Worm (Caenorhabditis elegans) whole organism, L1 larva: ENCODE data around the gene D2045.9.

Source experiments
- C04F5.9 ChIP-seq: sonication (generic microtip); optimal IDR thresholded peaks from 2 replicates; lab custom pipeline; 2016; ENCODE audit warnings: missing genetic modification characterization, missing compliant biosample characterization
- C16A3.4 ChIP-seq: fragments of 150-350 bp; optimal IDR thresholded peaks from 2 replicates; lab custom pipeline; 2014; ENCODE audit warnings: missing biosample characterization, missing genetic modification characterization
- Y116A8C.19 ChIP-seq: sonication (generic microtip); optimal IDR thresholded peaks from 2 replicates; lab custom pipeline; 2016; ENCODE audit warnings: missing compliant biosample characterization, missing genetic modification characterization, borderline replicate concordance
- aha-1 ChIP-seq: fragments of 150-350 bp; optimal IDR thresholded peaks from 2 replicates; lab custom pipeline; 2014; ENCODE audit warnings: missing biosample characterization, missing genetic modification characterization
- aly-2 ChIP-seq: fragments of 150-350 bp; optimal IDR thresholded peaks from 2 replicates; lab custom pipeline; 2014; ENCODE audit warnings: missing biosample characterization, missing genetic modification characterization
- ceh-63 ChIP-seq: fragments of 200-800 bp; sonication (Bioruptor generic); optimal IDR thresholded peaks from 2 replicates; lab custom pipeline; 2018; ENCODE audit warnings: mild to moderate bottlenecking, missing genetic modification characterization, missing compliant biosample characterization
- ceh-88 ChIP-seq: fragments of 200-800 bp; sonication (Bioruptor generic); IDR thresholded peaks from 2 replicates; pipeline ENCODE4 v1.3.6; 2022; ENCODE audit warnings: missing genetic modification characterization, missing compliant biosample characterization
- ceh-90 ChIP-seq: sonication (generic microtip); optimal IDR thresholded peaks from 2 replicates; lab custom pipeline; 2016; ENCODE audit warnings: missing genetic modification characterization, missing compliant biosample characterization
- ces-1 ChIP-seq: fragments of 150-350 bp; optimal IDR thresholded peaks from 2 replicates; lab custom pipeline; 2014; ENCODE audit warnings: missing biosample characterization, missing genetic modification reagents, missing genetic modification characterization
- dsc-1 ChIP-seq: sonication (generic microtip); optimal IDR thresholded peaks from 2 replicates; lab custom pipeline; 2016; ENCODE audit warnings: mild to moderate bottlenecking, missing genetic modification characterization, missing compliant biosample characterization
- efl-1 ChIP-seq, 4 experiments: fragments of 150-350 bp; optimal IDR thresholded peaks in 3 of 4; peaks in 1 of 4; 1 replicate in 1 of 4; 2 replicates in 3 of 4; lab custom pipeline; 2014; ENCODE audit warnings: missing biosample characterization in 2 of 4, missing genetic modification characterization in 2 of 4, missing genetic modification reagents in 2 of 4
- efl-3 ChIP-seq: fragments of 200-800 bp; sonication (Bioruptor generic); optimal IDR thresholded peaks from 2 replicates; lab custom pipeline; 2018; ENCODE audit warnings: mild to moderate bottlenecking, missing genetic modification characterization, missing compliant biosample characterization
- egl-13 ChIP-seq: sonication (generic microtip); optimal IDR thresholded peaks from 2 replicates; lab custom pipeline; 2016; ENCODE audit warnings: missing genotype, missing genetic modification reagents, missing genetic modification characterization, missing compliant biosample characterization
- egl-27 ChIP-seq, 2 experiments: fragments of 150-350 bp in 1 of 2; sonication (generic microtip); optimal IDR thresholded peaks; 3 replicates each; lab custom pipeline; 2017 to 2018; ENCODE audit warnings: missing biosample characterization in 2 of 2, missing genetic modification characterization in 2 of 2, missing genetic modification reagents in 2 of 2
- elt-2 ChIP-seq: sonication (generic microtip); optimal IDR thresholded peaks from 2 replicates; lab custom pipeline; 2016; ENCODE audit warnings: missing genetic modification characterization, mild to moderate bottlenecking, inconsistent platforms, missing compliant biosample characterization, missing genetic modification reagents
- ets-5 ChIP-seq: fragments of 200-800 bp; sonication (Bioruptor generic); IDR thresholded peaks from 2 replicates; pipeline ENCODE4 v1.3.6; 2022; ENCODE audit warnings: missing genetic modification characterization, missing compliant biosample characterization
- fkh-10 ChIP-seq: sonication (generic microtip); optimal IDR thresholded peaks from 2 replicates; lab custom pipeline; 2017; ENCODE audit warnings: missing biosample characterization, missing genetic modification reagents, missing genetic modification characterization
- fos-1 ChIP-seq: fragments of 150-350 bp; optimal IDR thresholded peaks from 2 replicates; lab custom pipeline; 2014; ENCODE audit warnings: missing biosample characterization, missing genetic modification characterization
- grh-1 ChIP-seq: fragments of 200-800 bp; sonication (Bioruptor generic); IDR thresholded peaks from 2 replicates; pipeline ENCODE4 v1.3.6; 2022; ENCODE audit warnings: missing genetic modification reagents, missing genetic modification characterization, missing compliant biosample characterization
- hlh-17 ChIP-seq: fragments of 200-800 bp; sonication (Bioruptor generic); optimal IDR thresholded peaks from 2 replicates; lab custom pipeline; 2018; ENCODE audit warnings: missing genetic modification characterization, mild to moderate bottlenecking, missing compliant biosample characterization, moderate library complexity, borderline replicate concordance
- hlh-4 ChIP-seq: sonication (generic microtip); optimal IDR thresholded peaks from 2 replicates; lab custom pipeline; 2016; ENCODE audit warnings: mild to moderate bottlenecking, missing genetic modification characterization, missing compliant biosample characterization
- hpl-2 ChIP-seq: fragments of 150-350 bp; optimal IDR thresholded peaks from 2 replicates; lab custom pipeline; 2014; ENCODE audit warnings: missing biosample characterization, missing genetic modification reagents, missing genetic modification characterization
- irx-1 ChIP-seq: sonication (generic microtip); optimal IDR thresholded peaks from 2 replicates; lab custom pipeline; 2016; ENCODE audit warnings: missing genetic modification characterization, missing compliant biosample characterization
- lin-13 ChIP-seq: fragments of 150-350 bp; optimal IDR thresholded peaks from 2 replicates; lab custom pipeline; 2014; ENCODE audit warnings: missing biosample characterization, missing genetic modification reagents, missing genetic modification characterization
- lin-14 ChIP-seq: fragments of 200-800 bp; sonication (Bioruptor generic); optimal IDR thresholded peaks from 2 replicates; lab custom pipeline; 2018; ENCODE audit warnings: mild to moderate bottlenecking, missing genetic modification characterization, moderate library complexity, missing compliant biosample characterization
- lin-35 ChIP-seq, 2 experiments: fragments of 150-350 bp; optimal IDR thresholded peaks; 2 replicates each; lab custom pipeline; 2014; ENCODE audit warnings: missing biosample characterization in 2 of 2, missing genetic modification characterization in 2 of 2, missing genetic modification reagents in 2 of 2
- lin-39 ChIP-seq: fragments of 150-350 bp; optimal IDR thresholded peaks from 2 replicates; lab custom pipeline; 2014; ENCODE audit warnings: missing biosample characterization, missing genetic modification reagents, missing genetic modification characterization
- lsy-2 ChIP-seq, 2 experiments: fragments of 150-350 bp; optimal IDR thresholded peaks; 2 replicates each; lab custom pipeline; 2014; ENCODE audit warnings: missing biosample characterization in 2 of 2, missing genetic modification characterization in 2 of 2
- mab-9 ChIP-seq: fragments of 200-800 bp; sonication (Bioruptor generic); IDR thresholded peaks from 2 replicates; pipeline ENCODE4 v1.3.6; 2022; ENCODE audit warnings: missing genetic modification reagents, missing genetic modification characterization, missing compliant biosample characterization
- mep-1 ChIP-seq: fragments of 150-350 bp; optimal IDR thresholded peaks from 2 replicates; lab custom pipeline; 2014; ENCODE audit warnings: missing biosample characterization, missing genetic modification characterization
- nhr-11 ChIP-seq: fragments of 150-350 bp; optimal IDR thresholded peaks from 2 replicates; lab custom pipeline; 2014; ENCODE audit warnings: missing biosample characterization, missing genetic modification characterization
- nhr-19 ChIP-seq: fragments of 200-800 bp; sonication (Bioruptor generic); conservative IDR thresholded peaks from 2 replicates; pipeline ENCODE4 v1.3.6; 2022; ENCODE audit warnings: missing genetic modification characterization, missing compliant biosample characterization
- nhr-47 ChIP-seq: sonication (generic microtip); optimal IDR thresholded peaks from 2 replicates; lab custom pipeline; 2016; ENCODE audit warnings: mild to moderate bottlenecking, missing genetic modification characterization, moderate library complexity, missing compliant biosample characterization
- nhr-76 ChIP-seq: sonication (generic microtip); optimal IDR thresholded peaks from 2 replicates; lab custom pipeline; 2017; ENCODE audit warnings: missing biosample characterization, missing genetic modification characterization
- nhr-77 ChIP-seq: fragments of 150-350 bp; optimal IDR thresholded peaks from 2 replicates; lab custom pipeline; 2014; ENCODE audit warnings: missing biosample characterization, missing genetic modification characterization
- nhr-84 ChIP-seq: sonication (generic microtip); optimal IDR thresholded peaks from 2 replicates; lab custom pipeline; 2017; ENCODE audit warnings: missing biosample characterization, missing genetic modification characterization
- nhr-85 ChIP-seq: sonication (generic microtip); peaks from one replicate; lab custom pipeline; 2016; ENCODE audit warnings: missing genetic modification characterization, inconsistent platforms, missing compliant biosample characterization
- pqm-1 ChIP-seq: sonication (generic microtip); optimal IDR thresholded peaks from 3 replicates; lab custom pipeline; 2017; ENCODE audit warnings: missing biosample characterization, missing genetic modification characterization
- skn-1 ChIP-seq: fragments of 150-350 bp; optimal IDR thresholded peaks from 2 replicates; lab custom pipeline; 2014; ENCODE audit warnings: missing biosample characterization, missing genetic modification characterization
- snu-23 ChIP-seq: sonication (generic microtip); optimal IDR thresholded peaks from 2 replicates; lab custom pipeline; 2016; ENCODE audit warnings: missing genetic modification characterization, missing compliant biosample characterization
- sox-4 ChIP-seq: sonication (generic microtip); optimal IDR thresholded peaks from 2 replicates; lab custom pipeline; 2016; ENCODE audit warnings: missing genetic modification characterization, missing compliant biosample characterization
- sup-37 ChIP-seq: fragments of 200-800 bp; sonication (Bioruptor generic); optimal IDR thresholded peaks from 2 replicates; lab custom pipeline; 2018; ENCODE audit warnings: mild to moderate bottlenecking, missing genetic modification characterization, missing compliant biosample characterization
- swsn-7 ChIP-seq: sonication (generic microtip); optimal IDR thresholded peaks from 2 replicates; lab custom pipeline; 2016; ENCODE audit warnings: missing genetic modification characterization, missing compliant biosample characterization
- tlp-1 ChIP-seq: fragments of 150-350 bp; optimal IDR thresholded peaks from 2 replicates; lab custom pipeline; 2014; ENCODE audit warnings: missing biosample characterization, missing genetic modification characterization
- unc-130 ChIP-seq: fragments of 150-350 bp; optimal IDR thresholded peaks from 2 replicates; lab custom pipeline; 2017; ENCODE audit warnings: missing biosample characterization, missing genetic modification characterization, inconsistent platforms
- unc-86 ChIP-seq: sonication (generic microtip); optimal IDR thresholded peaks from 2 replicates; lab custom pipeline; 2016; ENCODE audit warnings: missing genetic modification characterization, missing compliant biosample characterization
- unc-98 ChIP-seq: fragments of 200-800 bp; sonication (Bioruptor generic); IDR thresholded peaks from 2 replicates; pipeline ENCODE4 v1.3.6; 2022; ENCODE audit warnings: missing genetic modification characterization, missing compliant biosample characterization
- vab-15 ChIP-seq: sonication (generic microtip); optimal IDR thresholded peaks from 2 replicates; lab custom pipeline; 2017; ENCODE audit warnings: missing genotype, mild to moderate bottlenecking, missing genetic modification characterization, missing compliant biosample characterization
- xbp-1 ChIP-seq: sonication (generic microtip); optimal IDR thresholded peaks from 2 replicates; lab custom pipeline; 2016; ENCODE audit warnings: missing genetic modification characterization, missing compliant biosample characterization
- zip-4 ChIP-seq: fragments of 200-800 bp; sonication (Bioruptor generic); optimal IDR thresholded peaks from 2 replicates; lab custom pipeline; 2018; ENCODE audit warnings: mild to moderate bottlenecking, missing genetic modification characterization, moderate library complexity, missing compliant biosample characterization
- ztf-11 ChIP-seq, 2 experiments: sonication (generic microtip); optimal IDR thresholded peaks; 2 replicates each; lab custom pipeline; 2016 to 2017; ENCODE audit warnings: missing genetic modification characterization in 2 of 2, missing biosample characterization in 1 of 2, missing compliant biosample characterization in 1 of 2

Gene D2045.9

DNA sequence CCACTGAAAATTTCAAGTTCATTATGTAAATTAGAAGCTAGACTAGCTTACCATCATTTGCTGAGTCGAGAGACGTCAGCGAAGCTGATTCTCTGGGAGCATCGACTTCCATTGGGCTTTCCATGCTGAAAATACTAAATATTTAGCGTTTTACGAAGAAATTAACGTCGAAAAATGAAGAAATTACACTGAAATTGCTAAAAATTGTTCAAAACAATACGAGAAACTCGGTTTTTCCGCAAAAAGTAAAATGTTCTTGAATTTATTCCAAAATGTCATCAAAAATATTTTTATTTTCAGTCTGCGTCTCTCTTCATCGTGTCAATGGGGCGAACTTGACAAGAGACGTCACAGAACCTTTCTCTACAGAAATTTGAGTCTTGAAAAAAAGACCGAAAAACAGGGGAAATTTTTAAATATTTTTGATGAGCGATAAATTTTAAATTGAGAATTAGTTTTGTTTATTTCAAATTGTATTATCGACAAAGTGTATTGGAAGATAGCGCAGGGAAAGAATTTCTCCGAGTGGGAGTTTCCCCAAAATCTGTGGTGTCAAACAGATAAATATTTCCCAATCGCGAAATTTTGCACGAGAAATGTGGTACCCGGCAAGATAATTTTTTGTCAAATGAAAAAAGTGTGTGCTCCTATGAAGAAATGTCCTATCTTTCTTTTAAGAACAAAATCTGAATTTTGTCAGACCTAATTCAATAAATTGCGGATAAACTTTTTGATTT is 14.4 kb upstream of the D2045.9 start, which contains the start of gene ecps-1 (continued):
- peak; percentile 88 to 92 for TF ChIP-seq efl-1 (optimal IDR thresholded peaks at IDR 0.05; lab: Kevin White, UChicago)
- peak; percentile 78 to 98 for TF ChIP-seq efl-1 (GFP tag; optimal IDR thresholded peaks at IDR 0.05 in 1 of 2; lab: Kevin White, UChicago)
- peak; percentile 96 for TF ChIP-seq unc-98 (GFP tag; lab: Robert Waterston, UW)
- no peak for TF ChIP-seq hlh-17 (GFP tag; lab: Kevin White, UChicago)
- peak; percentile 77 for TF ChIP-seq ceh-90 (tag; lab: Kevin White, UChicago)
- peak; percentile 66 for TF ChIP-seq nhr-11 (tag; lab: Kevin White, UChicago)
- no peak for TF ChIP-seq ces-1 (GFP tag; lab: Kevin White, UChicago)
- peak; percentile 98 for TF ChIP-seq C16A3.4 (tag; lab: Kevin White, UChicago)
- peak; percentile 61 for TF ChIP-seq elt-2 (tag; lab: Kevin White, UChicago)
- peak; percentile 90 for TF ChIP-seq ceh-88 (GFP tag; lab: Robert Waterston, UW)
- peak; percentile 72 for TF ChIP-seq pqm-1 (tag; lab: Kevin White, UChicago)
- TF ChIP-seq lin-39 (tag; lab: Kevin White, UChicago), result peak; percentile 83
- TF ChIP-seq xbp-1 (tag; lab: Kevin White, UChicago), result peak; percentile 92
- peak; percentile 87 for TF ChIP-seq unc-86 (tag; lab: Kevin White, UChicago)
- peak; percentile 91 for TF ChIP-seq swsn-7 (tag; lab: Kevin White, UChicago)
- TF ChIP-seq lin-35 (GFP tag; optimal IDR thresholded peaks at IDR 0.05; lab: Kevin White, UChicago), result peak; percentile 81 to 90
- TF ChIP-seq fos-1 (tag; lab: Kevin White, UChicago), result peak; percentile 88
- peak; percentile 0 for TF ChIP-seq unc-130 (tag; lab: Kevin White, UChicago)
- TF ChIP-seq lin-14 (GFP tag; lab: Kevin White, UChicago), result peak; percentile 95
- peak; percentile 91 for TF ChIP-seq ceh-63 (GFP tag; lab: Kevin White, UChicago)
- no peak for TF ChIP-seq hlh-4 (tag; lab: Kevin White, UChicago)
- TF ChIP-seq snu-23 (GFP tag; lab: Kevin White, UChicago), result peak; percentile 94
- TF ChIP-seq zip-4 (GFP tag; lab: Kevin White, UChicago), result peak; percentile 70
- no peak for TF ChIP-seq efl-3 (GFP tag; lab: Kevin White, UChicago)
- peak in 1 of 2 experiments; percentile 95 for TF ChIP-seq ztf-11 (tag; optimal IDR thresholded peaks at IDR 0.05; lab: Kevin White, UChicago)
- peak; percentile 89 for TF ChIP-seq nhr-19 (GFP tag; lab: Robert Waterston, UW)
- peak; percentile 78 for TF ChIP-seq fkh-10 (GFP tag; lab: Kevin White, UChicago)
- TF ChIP-seq C04F5.9 (tag; lab: Kevin White, UChicago), result peak; percentile 81
- TF ChIP-seq nhr-77 (tag; lab: Kevin White, UChicago), result peak; percentile 79
- peak; percentile 94 for TF ChIP-seq nhr-47
- TF ChIP-seq vab-15 (tag; lab: Kevin White, UChicago), result peak; percentile 1
- peak; percentile 61; the same call in 1 of the 2 replicates for TF ChIP-seq grh-1 (GFP tag; lab: Robert Waterston, UW)
- peak; percentile 91 for TF ChIP-seq sox-4 (tag; lab: Kevin White, UChicago)
- peak; percentile 89 for TF ChIP-seq aly-2 (tag; lab: Kevin White, UChicago)
- no peak for TF ChIP-seq ets-5 (GFP tag; lab: Robert Waterston, UW)
- no peak for TF ChIP-seq nhr-76 (tag; lab: Kevin White, UChicago)
- peak; percentile 76 for TF ChIP-seq irx-1 (tag; lab: Kevin White, UChicago)
- TF ChIP-seq skn-1, result peak; percentile 98
- TF ChIP-seq tlp-1 (tag; lab: Kevin White, UChicago), result no peak
- TF ChIP-seq mab-9 (GFP tag; lab: Robert Waterston, UW), result peak; percentile 82
- TF ChIP-seq lin-13 (GFP tag; lab: Kevin White, UChicago), result peak; percentile 83
- peak; percentile 96 for TF ChIP-seq mep-1 (tag; lab: Kevin White, UChicago)
- TF ChIP-seq egl-13 (tag; lab: Kevin White, UChicago), result peak; percentile 81
- TF ChIP-seq nhr-85 (tag; lab: Kevin White, UChicago), result peak; percentile 92
- TF ChIP-seq egl-27 (tag; optimal IDR thresholded peaks at IDR 0.05; lab: Kevin White, UChicago), result peak in 1 of 2 experiments; percentile 22
- peak; percentile 50 for TF ChIP-seq sup-37 (GFP tag; lab: Kevin White, UChicago)
- no peak for TF ChIP-seq aha-1 (tag; lab: Kevin White, UChicago)
- peak; percentile 80 for TF ChIP-seq dsc-1
- TF ChIP-seq Y116A8C.19 (tag; lab: Kevin White, UChicago), result peak; percentile 21
- TF ChIP-seq hpl-2 (GFP tag; lab: Kevin White, UChicago), result peak; percentile 86
- TF ChIP-seq nhr-84 (tag; lab: Kevin White, UChicago), result no peak
- TF ChIP-seq lsy-2 (tag; optimal IDR thresholded peaks at IDR 0.05; lab: Kevin White, UChicago), result peak; percentile 92
